Worm (Caenorhabditis elegans): Measurements from ENCODE around the gene clec-252.

DNA sequence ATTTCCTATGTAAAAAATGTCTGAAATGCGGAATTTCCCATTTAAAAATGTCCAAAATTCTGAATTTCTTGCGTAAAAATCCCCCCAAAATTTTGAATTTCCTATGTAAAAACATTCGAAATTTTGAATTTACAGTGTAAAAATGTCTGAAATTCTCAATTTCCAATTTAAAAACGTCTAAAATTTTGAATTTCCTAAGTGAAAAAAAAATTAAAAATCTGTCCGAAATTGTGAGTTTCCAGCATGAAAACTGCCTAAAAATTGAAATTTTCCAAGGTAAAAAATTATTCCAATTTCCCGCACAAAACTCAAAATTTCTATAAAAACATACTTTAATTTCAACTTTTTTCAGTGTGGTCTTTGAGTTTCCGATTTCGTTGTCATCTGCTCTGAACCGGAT lies 26.8 kb downstream of the clec-252 start:
- TF ChIP-seq flt-1 (GFP tag; IDR thresholded peaks at IDR 0.05) (no peak), ref-1 (GFP tag; conservative IDR thresholded peaks at IDR 0.05) (no peak), klf-2 (GFP tag; conservative IDR thresholded peaks at IDR 0.05) (no peak), med-1 (GFP tag; optimal IDR thresholded peaks at IDR 0.05; ENCODE audit: insufficient read depth) (no peak), tab-1 (GFP tag; IDR thresholded peaks at IDR 0.05) (no peak), cog-1 (tag; optimal IDR thresholded peaks at IDR 0.05) (no peak)
